Worm (Caenorhabditis elegans) whole organism, L1 larva: ENCODE measurements around the gene str-193.

Experiments used
- aha-1 ChIP-seq: fragments of 150-350 bp; optimal IDR thresholded peaks from 2 replicates; lab custom pipeline; 2014; ENCODE audit warnings: missing biosample characterization, missing genetic modification characterization
- blmp-1 ChIP-seq: fragments of 150-350 bp; optimal IDR thresholded peaks from 2 replicates; lab custom pipeline; 2014; ENCODE audit warnings: missing biosample characterization, missing genetic modification characterization
- lsy-2 ChIP-seq, 2 experiments: fragments of 150-350 bp; optimal IDR thresholded peaks; 2 replicates each; lab custom pipeline; 2014; ENCODE audit warnings: missing biosample characterization in 2 of 2, missing genetic modification characterization in 2 of 2
- skn-1 ChIP-seq: fragments of 150-350 bp; optimal IDR thresholded peaks from 2 replicates; lab custom pipeline; 2014; ENCODE audit warnings: missing biosample characterization, missing genetic modification characterization
- unc-130 ChIP-seq: fragments of 150-350 bp; optimal IDR thresholded peaks from 2 replicates; lab custom pipeline; 2017; ENCODE audit warnings: missing biosample characterization, missing genetic modification characterization, inconsistent platforms
- unc-30 ChIP-seq: sonication (generic microtip); optimal IDR thresholded peaks from 2 replicates; lab custom pipeline; 2017; ENCODE audit warnings: missing biosample characterization, missing genetic modification characterization
- unc-98 ChIP-seq: fragments of 200-800 bp; sonication (Bioruptor generic); IDR thresholded peaks from 2 replicates; pipeline ENCODE4 v1.3.6; 2022; ENCODE audit warnings: missing genetic modification characterization, missing compliant biosample characterization
- zip-4 ChIP-seq: fragments of 200-800 bp; sonication (Bioruptor generic); optimal IDR thresholded peaks from 2 replicates; lab custom pipeline; 2018; ENCODE audit warnings: mild to moderate bottlenecking, missing genetic modification characterization, moderate library complexity, missing compliant biosample characterization
- ztf-11 ChIP-seq, 2 experiments: sonication (generic microtip); optimal IDR thresholded peaks; 2 replicates each; lab custom pipeline; 2016 to 2017; ENCODE audit warnings: missing genetic modification characterization in 2 of 2, missing biosample characterization in 1 of 2, missing compliant biosample characterization in 1 of 2
- ztf-4 ChIP-seq: fragments of 150-350 bp; optimal IDR thresholded peaks from 2 replicates; lab custom pipeline; 2014; ENCODE audit warnings: missing biosample characterization, missing genetic modification characterization

- TF ChIP-seq unc-98 (GFP tag; lab: Robert Waterston, UW), result no peak
- no peak for TF ChIP-seq lsy-2 (tag; optimal IDR thresholded peaks at IDR 0.05; lab: Kevin White, UChicago)
- TF ChIP-seq ztf-11 (tag; optimal IDR thresholded peaks at IDR 0.05; lab: Kevin White, UChicago), result no peak
- no peak for TF ChIP-seq ztf-4 (tag; lab: Kevin White, UChicago)
- TF ChIP-seq aha-1 (tag; lab: Kevin White, UChicago), result no peak
- TF ChIP-seq blmp-1, result no peak
- TF ChIP-seq skn-1, result no peak
- TF ChIP-seq zip-4 (GFP tag; lab: Kevin White, UChicago), result no peak
- TF ChIP-seq unc-130, result no peak
- TF ChIP-seq unc-30 (tag; lab: Kevin White, UChicago), result no peak
Measured at ce11 chrV:9782969-9783368, 38.7 kb downstream of the str-193 start, which contains the start of gene F46B6.5.
